Fruit fly (Drosophila melanogaster): ENCODE data around the gene nero.

The nero gene

DNA sequence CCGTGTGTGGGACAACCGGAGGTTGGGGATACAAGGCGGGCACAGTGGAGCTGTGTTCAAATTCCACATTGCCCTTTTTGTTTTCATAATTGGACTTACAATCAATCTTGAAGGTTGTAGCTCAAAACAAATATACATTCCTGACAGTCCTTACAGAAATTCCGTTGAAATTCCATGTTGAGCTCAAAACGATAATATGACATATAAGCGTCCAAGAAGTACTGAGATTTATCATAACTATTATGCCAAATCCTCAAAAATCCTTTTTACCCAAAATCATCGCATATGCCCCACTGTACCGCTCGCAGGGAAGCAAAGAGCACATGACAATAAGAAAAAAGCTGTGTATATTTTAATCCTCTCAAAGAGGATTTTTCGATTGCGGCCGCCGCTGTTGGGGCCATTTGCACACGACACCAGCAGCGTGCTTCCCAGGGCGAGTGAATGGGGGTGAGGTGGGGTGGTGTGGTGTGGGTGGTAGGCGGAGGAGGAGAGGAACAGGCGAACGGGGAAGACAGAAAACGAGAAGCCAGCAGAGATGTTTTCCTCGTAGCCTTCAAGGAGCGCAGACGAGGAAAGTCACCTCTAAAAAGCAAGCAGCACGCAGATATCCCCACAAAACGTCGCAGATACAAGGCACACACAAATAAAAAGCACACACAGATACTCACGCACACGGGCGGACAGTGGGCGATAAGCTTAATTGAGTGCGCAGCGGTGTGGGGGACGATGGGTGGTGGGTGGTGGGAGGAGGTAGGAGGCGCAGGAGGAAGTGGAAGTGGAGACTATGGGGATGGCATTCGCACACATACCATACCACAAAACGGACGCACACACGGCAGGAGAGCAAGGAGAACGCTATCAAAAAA is 29.8 kb downstream of the nero start (continued):
- TF ChIP-seq ac (GFP tag; optimal IDR thresholded peaks at IDR 0.05), result no peak
- peak; percentile 44 for TF ChIP-seq CG11398 (GFP tag; optimal IDR thresholded peaks at IDR 0.05)
- no peak for TF ChIP-seq pan (optimal IDR thresholded peaks at IDR 0.05)
- TF ChIP-seq pan (GFP tag; optimal IDR thresholded peaks at IDR 0.05 in 1 of 2, IDR thresholded peaks at IDR 0.05 in 1 of 2), result peak in 1 of 2 experiments; percentile 60
- TF ChIP-seq CG18476 (GFP tag; optimal IDR thresholded peaks at IDR 0.05), result no peak
- peak; percentile 80; the same call in 2 of the 3 replicates for TF ChIP-seq dysf (GFP tag; IDR thresholded peaks at IDR 0.05)
- no peak; the same call in 1 of the 2 replicates for TF ChIP-seq ttk (GFP tag; IDR thresholded peaks at IDR 0.05)
- TF ChIP-seq Nf-YC (tag; optimal IDR thresholded peaks at IDR 0.05), result peak; percentile 18
- TF ChIP-seq tx (GFP tag; optimal IDR thresholded peaks at IDR 0.05), result peak; percentile 59
- peak; percentile 60 for TF ChIP-seq CG1603 (tag; optimal IDR thresholded peaks at IDR 0.05)
- no peak for TF ChIP-seq CG11247 (GFP tag; IDR thresholded peaks at IDR 0.05)
- peak; percentile 68 for TF ChIP-seq CG30403 (GFP tag; optimal IDR thresholded peaks at IDR 0.05)
- peak in 1 of 2 experiments; percentile 38 for TF ChIP-seq Eip74EF (GFP tag; optimal IDR thresholded peaks at IDR 0.05)
- peak; percentile 51 for TF ChIP-seq CG10366 (GFP tag; IDR thresholded peaks at IDR 0.05)
- peak; percentile 32; the same call in 1 of the 2 replicates for TF ChIP-seq CG17612 (GFP tag; IDR thresholded peaks at IDR 0.05)
- no peak for TF ChIP-seq CG6254 (GFP tag; optimal IDR thresholded peaks at IDR 0.05)
- no peak for TF ChIP-seq CG4360 (GFP tag; IDR thresholded peaks at IDR 0.05)
- peak; percentile 47 for TF ChIP-seq kay (GFP tag; optimal IDR thresholded peaks at IDR 0.05)
- no peak for TF ChIP-seq fru (optimal IDR thresholded peaks at IDR 0.05)
- no peak for TF ChIP-seq NFAT (GFP tag; IDR thresholded peaks at IDR 0.05)
- TF ChIP-seq CG1792 (GFP tag; optimal IDR thresholded peaks at IDR 0.05), result peak; percentile 57
- no peak for TF ChIP-seq CG15011 (GFP tag; optimal IDR thresholded peaks at IDR 0.05)
- TF ChIP-seq twi (tag; optimal IDR thresholded peaks at IDR 0.05), result no peak
- 0 out of 4 replicates have a peak, but pooled peaks have one; percentile 40 for TF ChIP-seq chinmo (GFP tag; IDR thresholded peaks at IDR 0.05; ENCODE audit: partially characterized antibody)
- TF ChIP-seq Sry-δ (GFP tag; optimal IDR thresholded peaks at IDR 0.05), result peak; percentile 9
- TF ChIP-seq Bteb2 (GFP tag; optimal IDR thresholded peaks at IDR 0.05), result peak; percentile 49
- no peak for TF ChIP-seq fd102C (GFP tag; optimal IDR thresholded peaks at IDR 0.05)
- TF ChIP-seq E2f2 (GFP tag; IDR thresholded peaks at IDR 0.05), result peak; percentile 43; the same call in 1 of the 2 replicates
- TF ChIP-seq CG7987 (GFP tag; optimal IDR thresholded peaks at IDR 0.05), result no peak
- peak; percentile 39 for TF ChIP-seq CG2712 (tag; optimal IDR thresholded peaks at IDR 0.05)
- TF ChIP-seq CG11504 (tag; optimal IDR thresholded peaks at IDR 0.05), result peak; percentile 76
- no peak; the same call in 1 of the 2 replicates for TF ChIP-seq Taf1 (GFP tag; IDR thresholded peaks at IDR 0.05)
- no peak for TF ChIP-seq Asciz (GFP tag; optimal IDR thresholded peaks at IDR 0.05)
- peak; percentile 53; the same call in 1 of the 2 replicates for TF ChIP-seq CG6689 (GFP tag; IDR thresholded peaks at IDR 0.05)
- TF ChIP-seq CG4282 (GFP tag; optimal IDR thresholded peaks at IDR 0.05), result no peak
- 0 out of 3 replicates have a peak, but pooled peaks have one; percentile 41 for TF ChIP-seq CG34422 (GFP tag; IDR thresholded peaks at IDR 0.05)
- 0 out of 3 replicates have a peak, but pooled peaks have one; percentile 22 for TF ChIP-seq B-H1 (GFP tag; IDR thresholded peaks at IDR 0.05)
- TF ChIP-seq sug (tag; optimal IDR thresholded peaks at IDR 0.05), result peak; percentile 31
- TF ChIP-seq CG7928 (GFP tag; optimal IDR thresholded peaks at IDR 0.05), result no peak
- TF ChIP-seq tin (GFP tag; optimal IDR thresholded peaks at IDR 0.05), result peak; percentile 12
- TF ChIP-seq CG3281 (GFP tag; optimal IDR thresholded peaks at IDR 0.05), result peak; percentile 70
- TF ChIP-seq CG15514 (GFP tag; optimal IDR thresholded peaks at IDR 0.05), result peak; percentile 50
- no peak for TF ChIP-seq bbx (GFP tag; IDR thresholded peaks at IDR 0.05; ENCODE audit: partially characterized antibody)
- peak; percentile 36; the same call in 1 of the 2 replicates for TF ChIP-seq E2f1 (GFP tag; IDR thresholded peaks at IDR 0.05)
- no peak for TF ChIP-seq Sry-β (GFP tag; optimal IDR thresholded peaks at IDR 0.05)
- peak; percentile 25 for TF ChIP-seq lbe (GFP tag; optimal IDR thresholded peaks at IDR 0.05)
- TF ChIP-seq CG10543 (GFP tag; optimal IDR thresholded peaks at IDR 0.05), result peak; percentile 26
- TF ChIP-seq sqz (GFP tag; optimal IDR thresholded peaks at IDR 0.05), result no peak
- TF ChIP-seq CG12299 (tag; optimal IDR thresholded peaks at IDR 0.05), result no peak
